Worm (Caenorhabditis elegans): ENCODE data around the gene F08B12.4.

ce11 chrX:11426647-11427046 is 19.1 kb upstream of the F08B12.4 start:
- TF ChIP-seq blmp-1 (tag; optimal IDR thresholded peaks at IDR 0.05; ENCODE audit: insufficient read depth): no peak
- no peak for TF ChIP-seq C34F6.9 (tag; optimal IDR thresholded peaks at IDR 0.05)
- no peak for TF ChIP-seq lin-13 (GFP tag; optimal IDR thresholded peaks at IDR 0.05)
- TF ChIP-seq snpc-4 (tag; optimal IDR thresholded peaks at IDR 0.05): no peak
- no peak for TF ChIP-seq ztf-11 (tag; optimal IDR thresholded peaks at IDR 0.05)
- TF ChIP-seq nhr-129 (tag; optimal IDR thresholded peaks at IDR 0.05): no peak
- no peak for TF ChIP-seq ama-1 (optimal IDR thresholded peaks at IDR 0.05)
- no peak for TF ChIP-seq unc-55 (GFP tag; optimal IDR thresholded peaks at IDR 0.05)
- no peak for TF ChIP-seq nhr-25 (tag; optimal IDR thresholded peaks at IDR 0.05)
- no peak for TF ChIP-seq ceh-82 (tag; optimal IDR thresholded peaks at IDR 0.05)
- TF ChIP-seq lin-39 (tag; optimal IDR thresholded peaks at IDR 0.05): no peak
- TF ChIP-seq lsy-2 (tag; optimal IDR thresholded peaks at IDR 0.05): no peak
- no peak for TF ChIP-seq nhr-12 (tag; optimal IDR thresholded peaks at IDR 0.05)
- no peak for TF ChIP-seq alr-1 (tag; optimal IDR thresholded peaks at IDR 0.05)

Measured in whole organism, L2 larva.